Worm (Caenorhabditis elegans) whole organism, midembryonic: ENCODE measurements around the gene rab-7.

Source experiments
- T22C8.4 ChIP-seq: fragments of 200-800 bp; sonication (Bioruptor generic); IDR thresholded peaks from 2 replicates; pipeline ENCODE4 v1.3.6; 2022; ENCODE audit warnings: missing genetic modification characterization, missing compliant biosample characterization
- cog-1 ChIP-seq: sonication (generic microtip); optimal IDR thresholded peaks from 2 replicates; lab custom pipeline; 2016; ENCODE audit warnings: missing genetic modification characterization, missing compliant biosample characterization
- flt-1 ChIP-seq: fragments of 200-800 bp; sonication (Bioruptor generic); IDR thresholded peaks from 2 replicates; pipeline ENCODE4 v1.3.6; 2022; ENCODE audit warnings: missing genetic modification characterization, missing compliant biosample characterization
- klf-2 ChIP-seq: fragments of 200-800 bp; sonication (Bioruptor generic); conservative IDR thresholded peaks from 2 replicates; pipeline ENCODE4 v1.3.6; 2022; ENCODE audit warnings: missing genetic modification reagents, missing genetic modification characterization, missing compliant biosample characterization
- ref-1 ChIP-seq: fragments of 200-800 bp; sonication (Bioruptor generic); conservative IDR thresholded peaks from 2 replicates; pipeline ENCODE4 v1.3.6; 2022; ENCODE audit warnings: missing genetic modification reagents, missing genetic modification characterization, missing compliant biosample characterization
- tab-1 ChIP-seq: fragments of 200-800 bp; sonication (Bioruptor generic); IDR thresholded peaks from 2 replicates; pipeline ENCODE4 v1.3.6; 2022; ENCODE audit warnings: missing genetic modification characterization, missing compliant biosample characterization
- ztf-23 ChIP-seq: fragments of 200-800 bp; sonication (Bioruptor generic); IDR thresholded peaks from 2 replicates; pipeline ENCODE4 v1.3.6; 2022; ENCODE audit warnings: missing genetic modification reagents, missing genetic modification characterization, missing compliant biosample characterization
- ztf-29 ChIP-seq: fragments of 200-800 bp; sonication (Bioruptor generic); IDR thresholded peaks from 2 replicates; pipeline ENCODE4 v1.3.6; 2022; ENCODE audit warnings: missing genetic modification reagents, missing genetic modification characterization, missing compliant biosample characterization

ce11 chrII:11962083-11962482, 4.6 kb downstream of the rab-7 start, which contains the start of the genes W03C9.1 and W03C9.2:
- TF ChIP-seq flt-1 (GFP tag; lab: Robert Waterston, UW) = no peak
- no peak for TF ChIP-seq ztf-29 (GFP tag; lab: Robert Waterston, UW)
- TF ChIP-seq ztf-23 = no peak
- no peak for TF ChIP-seq ref-1 (GFP tag; lab: Robert Waterston, UW)
- TF ChIP-seq cog-1 (tag; lab: Kevin White, UChicago) = no peak
- no peak for TF ChIP-seq T22C8.4 (GFP tag; lab: Robert Waterston, UW)
- TF ChIP-seq tab-1 (GFP tag; lab: Robert Waterston, UW) = no peak
- no peak for TF ChIP-seq klf-2 (GFP tag; lab: Robert Waterston, UW)
